Worm (Caenorhabditis elegans): Measurements from ENCODE around the gene C53C7.3.

The C53C7.3 gene

DNA sequence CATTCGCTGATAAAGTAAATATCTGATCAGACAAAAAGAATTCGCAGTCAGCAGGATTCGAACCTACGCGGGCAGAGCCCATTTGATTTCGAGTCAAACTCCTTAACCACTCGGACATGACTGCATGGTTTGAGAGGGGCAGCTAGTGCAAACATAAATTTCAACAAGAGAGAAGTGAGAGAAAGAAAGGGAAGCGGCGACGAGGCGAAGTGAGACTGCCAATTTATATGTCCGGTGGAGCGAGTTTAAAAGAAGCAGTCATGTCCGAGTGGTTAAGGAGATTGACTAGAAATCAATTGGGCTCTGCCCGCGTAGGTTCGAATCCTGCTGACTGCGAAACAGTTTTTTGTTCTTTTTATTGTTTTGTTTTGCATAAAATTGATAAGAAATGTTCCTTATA is 2.0 kb upstream of the C53C7.3 start (continued):
- TF ChIP-seq ceh-19 (GFP tag; optimal IDR thresholded peaks at IDR 0.05): peak; percentile 94
- TF ChIP-seq hlh-13 (GFP tag; optimal IDR thresholded peaks at IDR 0.05): peak; percentile 85
- peak; percentile 74 for TF ChIP-seq ets-4 (tag; optimal IDR thresholded peaks at IDR 0.05)
- peak; percentile 84 for TF ChIP-seq sox-2 (GFP tag; IDR thresholded peaks at IDR 0.05)
- peak; percentile 84 for TF ChIP-seq nhr-232 (tag; optimal IDR thresholded peaks at IDR 0.05)
- TF ChIP-seq K02D7.2 (tag; optimal IDR thresholded peaks at IDR 0.05): peak; percentile 60
- TF ChIP-seq ceh-2 (tag; optimal IDR thresholded peaks at IDR 0.05): peak; percentile 91
- peak; percentile 35 for TF ChIP-seq ceh-30 (tag; optimal IDR thresholded peaks at IDR 0.05)
- TF ChIP-seq ceh-31 (tag; optimal IDR thresholded peaks at IDR 0.05): peak; percentile 90
- TF ChIP-seq mec-3 (tag; optimal IDR thresholded peaks at IDR 0.05; ENCODE audit: borderline replicate concordance): peak; percentile 30
- TF ChIP-seq lin-11 (tag; optimal IDR thresholded peaks at IDR 0.05): peak; percentile 82
- TF ChIP-seq dmd-4 (tag; optimal IDR thresholded peaks at IDR 0.05; ENCODE audit: borderline replicate concordance): peak; percentile 93
- peak; percentile 28 for TF ChIP-seq fkh-10 (GFP tag; optimal IDR thresholded peaks at IDR 0.05)
- peak; percentile 86 for TF ChIP-seq fkh-6 (tag; optimal IDR thresholded peaks at IDR 0.05)
- peak; percentile 75 for TF ChIP-seq ahr-1 (tag; optimal IDR thresholded peaks at IDR 0.05)
- peak; percentile 84 for TF ChIP-seq che-1 (tag; optimal IDR thresholded peaks at IDR 0.05)
- peak; percentile 94 for TF ChIP-seq ceh-34 (tag; optimal IDR thresholded peaks at IDR 0.05)
- TF ChIP-seq npax-4 (tag; optimal IDR thresholded peaks at IDR 0.05): peak; percentile 71
- peak; percentile 46 for TF ChIP-seq odd-2 (tag; optimal IDR thresholded peaks at IDR 0.05)

DNA sequence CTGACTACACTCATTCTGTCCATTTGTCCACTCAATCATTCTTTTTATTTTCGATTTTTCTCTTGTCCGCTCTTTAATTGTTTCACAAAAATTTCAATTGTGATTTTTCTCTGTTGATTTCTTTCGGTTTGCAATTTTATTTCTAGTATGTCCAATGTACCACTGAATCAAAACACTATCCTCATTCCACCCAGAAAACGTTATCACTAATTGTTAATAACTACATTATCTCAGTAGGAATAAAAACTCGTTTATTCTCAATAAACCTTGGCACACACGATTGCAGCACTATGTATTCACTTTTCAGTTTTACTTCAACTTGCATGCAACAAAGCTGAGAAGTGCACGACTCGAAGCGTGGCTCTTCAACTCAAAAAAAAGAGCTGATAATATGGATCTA is 3.0 kb downstream of the C53C7.3 start, which contains the start of gene K03A11.1:
K03A11.1 (plus strand) TSS at position 301 of the 400 bp plus-strand sequence.
- TF ChIP-seq syd-9 (tag; optimal IDR thresholded peaks at IDR 0.05) (no peak), ama-1 (optimal IDR thresholded peaks at IDR 0.05) (no peak), ceh-22 (tag; optimal IDR thresholded peaks at IDR 0.05) (no peak), pha-2 (tag; optimal IDR thresholded peaks at IDR 0.05) (no peak), ceh-31 (tag; optimal IDR thresholded peaks at IDR 0.05) (no peak), pqm-1 (tag; optimal IDR thresholded peaks at IDR 0.05) (no peak), mec-3 (tag; optimal IDR thresholded peaks at IDR 0.05; ENCODE audit: borderline replicate concordance) (no peak), dve-1 (tag; optimal IDR thresholded peaks at IDR 0.05) (no peak), lim-6 (tag; optimal IDR thresholded peaks at IDR 0.05) (no peak), hlh-30 (tag; optimal IDR thresholded peaks at IDR 0.05; ENCODE audit: insufficient read depth) (no peak), ztf-16 (tag; optimal IDR thresholded peaks at IDR 0.05) (no peak)

DNA sequence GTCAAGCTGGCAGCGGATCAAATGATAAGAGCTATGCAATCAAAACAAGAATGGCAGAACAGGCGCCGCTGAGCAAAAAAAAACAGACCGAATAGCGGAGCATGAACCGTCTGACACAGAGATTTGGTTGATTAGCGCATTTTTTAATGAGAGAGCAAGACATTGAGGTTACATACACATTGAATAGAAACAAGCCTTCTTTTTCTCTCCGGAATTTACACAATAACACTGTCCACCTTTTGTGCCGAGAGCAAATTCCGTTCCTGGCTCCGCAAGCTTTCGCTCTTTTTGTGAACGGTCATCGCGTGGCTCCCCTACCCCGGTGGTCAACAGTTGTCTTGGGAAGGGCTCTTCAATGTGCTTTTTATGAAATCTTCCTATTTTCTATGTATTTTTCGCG is 7.2 kb downstream of the C53C7.3 start, which contains the start of gene K03A11.6:
K03A11.6 (plus strand) TSS at position 301 of the 400 bp plus-strand sequence.
- TF ChIP-seq npax-4 (tag; optimal IDR thresholded peaks at IDR 0.05) (no peak), pag-3 (tag; optimal IDR thresholded peaks at IDR 0.05; ENCODE audit: borderline replicate concordance) (no peak), mec-3 (tag; optimal IDR thresholded peaks at IDR 0.05; ENCODE audit: borderline replicate concordance) (no peak), zip-5 (tag; optimal IDR thresholded peaks at IDR 0.05) (no peak), lin-11 (tag; optimal IDR thresholded peaks at IDR 0.05) (no peak), lim-6 (tag; optimal IDR thresholded peaks at IDR 0.05) (no peak), nfya-1 (tag; optimal IDR thresholded peaks at IDR 0.05) (no peak), hlh-8 (tag; optimal IDR thresholded peaks at IDR 0.05) (no peak), ceh-2 (tag; optimal IDR thresholded peaks at IDR 0.05) (no peak), syd-9 (tag; optimal IDR thresholded peaks at IDR 0.05) (no peak), tbx-7 (tag; optimal IDR thresholded peaks at IDR 0.05) (no peak), K02D7.2 (tag; optimal IDR thresholded peaks at IDR 0.05) (no peak)

DNA sequence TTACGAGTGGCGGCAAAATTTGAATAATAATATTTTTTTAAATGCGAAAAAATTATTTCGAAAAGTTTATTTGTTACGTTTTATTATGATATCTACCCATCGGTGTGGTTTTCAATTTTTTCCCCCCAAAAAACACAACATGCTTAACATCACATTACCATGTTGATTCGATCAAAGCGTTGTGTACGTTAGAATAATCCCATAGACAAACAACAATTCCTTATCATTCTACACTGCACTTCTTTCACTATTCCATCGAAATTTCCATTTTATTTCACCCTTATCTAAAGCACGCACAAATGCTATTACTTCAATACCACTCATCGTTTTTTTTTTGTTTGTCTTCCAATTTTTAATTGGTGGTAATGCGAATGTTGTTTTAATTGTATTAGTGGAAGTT is 11.6 kb downstream of the C53C7.3 start:
- TF ChIP-seq T23F11.4 (GFP tag; optimal IDR thresholded peaks at IDR 0.05): no peak
- peak; percentile 7 for TF ChIP-seq elt-2 (tag; optimal IDR thresholded peaks at IDR 0.05)
- TF ChIP-seq ceh-48 (tag; optimal IDR thresholded peaks at IDR 0.05): no peak

Measured in whole organism, late embryonic.